Worm (Caenorhabditis elegans) whole organism, young adult: Measurements from ENCODE around the gene tbc-2.

Experiments
- C06A6.2 ChIP-seq: fragments of 200-800 bp; sonication (Bioruptor generic); conservative IDR thresholded peaks from 2 replicates; pipeline ENCODE4 v1.3.6; 2022; ENCODE audit warnings: missing genetic modification characterization, missing compliant biosample characterization
- D2030.7 ChIP-seq: fragments of 200-800 bp; sonication (Bioruptor generic); IDR thresholded peaks from 2 replicates; pipeline ENCODE4 v1.3.6; 2022; ENCODE audit warnings: missing genetic modification reagents, missing genetic modification characterization, missing compliant biosample characterization
- F10E7.11 ChIP-seq: sonication (generic microtip); optimal IDR thresholded peaks from 2 replicates; lab custom pipeline; 2017; ENCODE audit warnings: mild to moderate bottlenecking, missing genetic modification characterization, moderate library complexity, missing compliant biosample characterization
- F22D6.2 ChIP-seq: sonication (generic microtip); optimal IDR thresholded peaks from 2 replicates; lab custom pipeline; 2016; ENCODE audit warnings: mild to moderate bottlenecking, missing genetic modification characterization, missing compliant biosample characterization
- F39B2.1 ChIP-seq: fragments of 200-800 bp; sonication (Bioruptor generic); IDR thresholded peaks from 2 replicates; pipeline ENCODE4 v1.3.6; 2022; ENCODE audit warnings: missing genetic modification reagents, missing genetic modification characterization, missing compliant biosample characterization
- F57A8.1 ChIP-seq: fragments of 200-800 bp; sonication (Bioruptor generic); optimal IDR thresholded peaks from 2 replicates; lab custom pipeline; 2018; ENCODE audit warnings: mild to moderate bottlenecking, missing genetic modification characterization, moderate library complexity, missing compliant biosample characterization
- K12H6.12 ChIP-seq: fragments of 200-800 bp; sonication (Bioruptor generic); optimal IDR thresholded peaks from 2 replicates; lab custom pipeline; 2018; ENCODE audit warnings: mild to moderate bottlenecking, missing genetic modification characterization, missing compliant biosample characterization
- Y53F4B.3 ChIP-seq: fragments of 200-800 bp; sonication (Bioruptor generic); IDR thresholded peaks from 2 replicates; pipeline ENCODE4 v1.3.6; 2022; ENCODE audit warnings: missing genetic modification reagents, missing genetic modification characterization, missing compliant biosample characterization
- Y56A3A.18 ChIP-seq: fragments of 200-800 bp; sonication (Bioruptor generic); IDR thresholded peaks from 2 replicates; pipeline ENCODE4 v1.3.6; 2022; ENCODE audit warnings: missing genetic modification reagents, missing genetic modification characterization, missing compliant biosample characterization
- Y79H2A.3 ChIP-seq: fragments of 200-800 bp; sonication (Bioruptor generic); conservative IDR thresholded peaks from 2 replicates; pipeline ENCODE4 v1.3.6; 2022; ENCODE audit warnings: missing genetic modification reagents, missing genetic modification characterization, missing compliant biosample characterization
- aptf-2 ChIP-seq: fragments of 200-800 bp; sonication (Bioruptor generic); conservative IDR thresholded peaks from 2 replicates; pipeline ENCODE4 v1.3.6; 2022; ENCODE audit warnings: missing genetic modification reagents, missing genetic modification characterization, missing compliant biosample characterization
- atf-7 ChIP-seq: sonication (generic microtip); optimal IDR thresholded peaks from 2 replicates; lab custom pipeline; 2017; ENCODE audit warnings: mild to moderate bottlenecking, missing genetic modification characterization, missing compliant biosample characterization
- attf-3 ChIP-seq: fragments of 200-800 bp; sonication (Bioruptor generic); conservative IDR thresholded peaks from 2 replicates; pipeline ENCODE4 v1.3.6; 2022; ENCODE audit warnings: missing genetic modification reagents, missing genetic modification characterization, missing compliant biosample characterization
- attf-5 ChIP-seq: fragments of 200-800 bp; sonication (Bioruptor generic); optimal IDR thresholded peaks from 2 replicates; lab custom pipeline; 2018; ENCODE audit warnings: mild to moderate bottlenecking, missing genetic modification characterization, missing compliant biosample characterization
- cebp-1 ChIP-seq, 2 experiments: fragments of 200-800 bp in 1 of 2; sonication (Bioruptor generic) in 1 of 2; sonication (generic microtip) in 1 of 2; IDR thresholded peaks in 1 of 2; optimal IDR thresholded peaks in 1 of 2; 2 replicates each; pipeline versions ENCODE4 v1.3.6 to Lab custom; 2017 to 2022; ENCODE audit warnings: missing compliant biosample characterization in 2 of 2, missing genetic modification characterization in 2 of 2, mild to moderate bottlenecking in 1 of 2, missing genetic modification reagents in 1 of 2, moderate library complexity in 1 of 2
- chd-7 ChIP-seq: sonication (generic microtip); optimal IDR thresholded peaks from 2 replicates; lab custom pipeline; 2016; ENCODE audit warnings: mild to moderate bottlenecking, missing genetic modification characterization, moderate library complexity, missing compliant biosample characterization
- dpff-1 ChIP-seq: sonication (generic microtip); optimal IDR thresholded peaks from 2 replicates; lab custom pipeline; 2017; ENCODE audit warnings: mild to moderate bottlenecking, missing genetic modification characterization, missing compliant biosample characterization
- egl-44 ChIP-seq: fragments of 200-800 bp; sonication (Bioruptor generic); IDR thresholded peaks from 2 replicates; pipeline ENCODE4 v1.3.6; 2022; ENCODE audit warnings: missing genetic modification reagents, missing genetic modification characterization, missing compliant biosample characterization
- ets-4 ChIP-seq: fragments of 200-800 bp; sonication (Bioruptor generic); optimal IDR thresholded peaks from 2 replicates; lab custom pipeline; 2018; ENCODE audit warnings: mild to moderate bottlenecking, missing genetic modification characterization, missing compliant biosample characterization
- gei-17 ChIP-seq: fragments of 200-800 bp; sonication (Bioruptor generic); optimal IDR thresholded peaks from 2 replicates; lab custom pipeline; 2018; ENCODE audit warnings: mild to moderate bottlenecking, missing genetic modification characterization, missing compliant biosample characterization
- hmg-1.2 ChIP-seq: fragments of 200-800 bp; sonication (Bioruptor generic); IDR thresholded peaks from 2 replicates; pipeline ENCODE4 v1.3.6; 2022; ENCODE audit warnings: missing genetic modification reagents, missing genetic modification characterization, missing compliant biosample characterization
- let-526 ChIP-seq: fragments of 200-800 bp; sonication (Bioruptor generic); IDR thresholded peaks from 2 replicates; pipeline ENCODE4 v1.3.6; 2022; ENCODE audit warnings: missing genetic modification reagents, missing genetic modification characterization, missing compliant biosample characterization
- let-607 ChIP-seq, 2 experiments: fragments of 200-800 bp in 1 of 2; sonication (Bioruptor generic) in 1 of 2; sonication (generic microtip) in 1 of 2; optimal IDR thresholded peaks; 2 replicates each; lab custom pipeline; 2016 to 2018; ENCODE audit warnings: mild to moderate bottlenecking in 2 of 2, missing compliant biosample characterization in 2 of 2, missing genetic modification characterization in 2 of 2, moderate library complexity in 2 of 2, missing genotype in 1 of 2
- lir-1 ChIP-seq: fragments of 200-800 bp; sonication (Bioruptor generic); conservative IDR thresholded peaks from 2 replicates; pipeline ENCODE4 v1.3.6; 2022; ENCODE audit warnings: missing genetic modification reagents, missing genetic modification characterization, missing compliant biosample characterization
- lsy-27 ChIP-seq: sonication (generic microtip); optimal IDR thresholded peaks from 2 replicates; lab custom pipeline; 2017; ENCODE audit warnings: missing genetic modification characterization, mild to moderate bottlenecking, missing compliant biosample characterization, antibody characterized with exemption, missing genotype, borderline replicate concordance; ENCODE audit not compliant: insufficient read depth
- madf-10 ChIP-seq: sonication (generic microtip); optimal IDR thresholded peaks from 2 replicates; lab custom pipeline; 2016; ENCODE audit warnings: mild to moderate bottlenecking, missing genetic modification characterization, missing compliant biosample characterization
- mcd-1 ChIP-seq: fragments of 200-800 bp; sonication (Bioruptor generic); IDR thresholded peaks from 2 replicates; pipeline ENCODE4 v1.3.6; 2022; ENCODE audit warnings: missing genetic modification reagents, missing genetic modification characterization, missing compliant biosample characterization
- mel-28 ChIP-seq: sonication (generic microtip); optimal IDR thresholded peaks from 2 replicates; lab custom pipeline; 2016; ENCODE audit warnings: borderline replicate concordance, mild to moderate bottlenecking, missing genetic modification characterization, missing compliant biosample characterization
- mes-4 ChIP-seq: sonication (generic microtip); optimal IDR thresholded peaks from 2 replicates; lab custom pipeline; 2016; ENCODE audit warnings: missing genotype, missing genetic modification characterization, missing compliant biosample characterization
- mxl-1 ChIP-seq: sonication (generic microtip); optimal IDR thresholded peaks from 2 replicates; lab custom pipeline; 2016; ENCODE audit warnings: missing genetic modification characterization, missing compliant biosample characterization
- nhr-27 ChIP-seq: fragments of 200-800 bp; sonication (Bioruptor generic); optimal IDR thresholded peaks from 2 replicates; lab custom pipeline; 2018; ENCODE audit warnings: mild to moderate bottlenecking, missing genetic modification characterization, moderate library complexity, missing compliant biosample characterization
- nhr-80 ChIP-seq: sonication (generic microtip); optimal IDR thresholded peaks from 2 replicates; lab custom pipeline; 2016; ENCODE audit warnings: missing genetic modification characterization, missing compliant biosample characterization
- pbrm-1 ChIP-seq: fragments of 200-800 bp; sonication (Bioruptor generic); IDR thresholded peaks from 2 replicates; pipeline ENCODE4 v1.3.6; 2022; ENCODE audit warnings: missing genetic modification reagents, missing genetic modification characterization, missing compliant biosample characterization
- rcor-1 ChIP-seq: fragments of 200-800 bp; sonication (Bioruptor generic); IDR thresholded peaks from 2 replicates; pipeline ENCODE4 v1.3.6; 2022; ENCODE audit warnings: missing genetic modification reagents, missing genetic modification characterization, missing compliant biosample characterization
- rec-8 ChIP-seq, 2 experiments: sonication (generic microtip); optimal IDR thresholded peaks; 2 replicates each; lab custom pipeline; 2016; ENCODE audit warnings: mild to moderate bottlenecking in 2 of 2, missing genetic modification characterization in 2 of 2, missing genetic modification reagents in 2 of 2, missing genotype in 2 of 2, missing biosample characterization in 1 of 2, missing compliant biosample characterization in 1 of 2, moderate library complexity in 1 of 2
- repo-1 ChIP-seq: sonication (generic microtip); optimal IDR thresholded peaks from 2 replicates; lab custom pipeline; 2017; ENCODE audit warnings: mild to moderate bottlenecking, missing genetic modification characterization, missing compliant biosample characterization
- rpc-1 ChIP-seq, 2 experiments: fragments of 150-350 bp in 1 of 2; sonication (generic microtip) in 1 of 2; optimal IDR thresholded peaks; 2 replicates each; lab custom pipeline; 2014 to 2018; ENCODE audit warnings: missing biosample characterization in 1 of 2, missing genetic modification characterization in 1 of 2, missing genetic modification reagents in 1 of 2, missing genotype in 1 of 2
- sea-2 ChIP-seq: fragments of 200-800 bp; sonication (Bioruptor generic); IDR thresholded peaks from 2 replicates; pipeline ENCODE4 v1.3.6; 2022; ENCODE audit warnings: missing genetic modification characterization, missing compliant biosample characterization
- snpc-3.4 ChIP-seq: sonication (generic microtip); optimal IDR thresholded peaks from 2 replicates; lab custom pipeline; 2017; ENCODE audit warnings: missing genetic modification characterization, mild to moderate bottlenecking, missing compliant biosample characterization, antibody characterized with exemption, moderate library complexity, missing genotype, missing genetic modification reagents
- snpc-4 ChIP-seq, 5 experiments: fragments of 150-350 bp in 1 of 5; sonication (generic microtip) in 4 of 5; optimal IDR thresholded peaks; 2 replicates each; lab custom pipeline; 2014 to 2018; ENCODE audit warnings: missing genetic modification characterization in 5 of 5, missing biosample characterization in 3 of 5, antibody characterized with exemption in 2 of 5, mild to moderate bottlenecking in 2 of 5, missing compliant biosample characterization in 2 of 5, missing genotype in 2 of 5, moderate library complexity in 2 of 5, missing genetic modification reagents in 1 of 5
- sptf-2 ChIP-seq: fragments of 200-800 bp; sonication (Bioruptor generic); optimal IDR thresholded peaks from 2 replicates; lab custom pipeline; 2018; ENCODE audit warnings: mild to moderate bottlenecking, missing genetic modification characterization, missing compliant biosample characterization
- unc-130 ChIP-seq: sonication (generic microtip); optimal IDR thresholded peaks from 2 replicates; lab custom pipeline; 2016; ENCODE audit warnings: missing genetic modification reagents, missing genetic modification characterization, missing compliant biosample characterization
- zfh-2 ChIP-seq: fragments of 200-800 bp; sonication (Bioruptor generic); conservative IDR thresholded peaks from 2 replicates; pipeline ENCODE4 v1.3.6; 2022; ENCODE audit warnings: missing genetic modification reagents, missing genetic modification characterization, missing compliant biosample characterization
- ztf-18 ChIP-seq: sonication (generic microtip); optimal IDR thresholded peaks from 2 replicates; lab custom pipeline; 2016; ENCODE audit warnings: missing genotype, mild to moderate bottlenecking, missing genetic modification characterization, missing compliant biosample characterization
- ztf-22 ChIP-seq: fragments of 200-800 bp; sonication (Bioruptor generic); optimal IDR thresholded peaks from 2 replicates; lab custom pipeline; 2018; ENCODE audit warnings: mild to moderate bottlenecking, missing genetic modification characterization, moderate library complexity, missing compliant biosample characterization
- ztf-28 ChIP-seq: fragments of 200-800 bp; sonication (Bioruptor generic); IDR thresholded peaks from 2 replicates; pipeline ENCODE4 v1.3.6; 2022; ENCODE audit warnings: missing genetic modification reagents, missing genetic modification characterization, missing compliant biosample characterization

The tbc-2 gene

ce11 chrII:5819655-5820054, 7.6 kb downstream of the tbc-2 start (continued):
- TF ChIP-seq sptf-2 (GFP tag; lab: Kevin White, UChicago) (no peak), attf-3 (GFP tag; lab: Robert Waterston, UW) (no peak), rcor-1 (GFP tag; lab: Robert Waterston, UW) (peak; percentile 68), mcd-1 (GFP tag; lab: Robert Waterston, UW) (peak; percentile 82), zfh-2 (GFP tag; lab: Robert Waterston, UW) (no peak), atf-7 (tag; lab: Kevin White, UChicago) (no peak), cebp-1 (GFP tag; IDR thresholded peaks at IDR 0.05; lab: Robert Waterston, UW) (no peak), cebp-1 (tag; optimal IDR thresholded peaks at IDR 0.05; lab: Kevin White, UChicago) (no peak), F57A8.1 (no peak), ztf-28 (GFP tag; lab: Robert Waterston, UW) (0 out of 2 replicates have a peak, but pooled peaks have one; percentile 61), Y79H2A.3 (no peak), K12H6.12 (tag; lab: Kevin White, UChicago) (no peak), D2030.7 (GFP tag; lab: Robert Waterston, UW) (peak; percentile 51; the same call in 1 of the 2 replicates), rpc-1 (optimal IDR thresholded peaks at IDR 0.05; lab: Kevin White, UChicago) (no peak), rpc-1 (tag; optimal IDR thresholded peaks at IDR 0.05; lab: Kevin White, UChicago) (no peak), snpc-4 (GFP tag; optimal IDR thresholded peaks at IDR 0.05; lab: Kevin White, UChicago) (no peak), snpc-4 (tag; optimal IDR thresholded peaks at IDR 0.05; lab: Kevin White, UChicago) (no peak), ztf-18 (no peak), mes-4 (tag; lab: Kevin White, UChicago) (no peak), egl-44 (GFP tag; lab: Robert Waterston, UW) (no peak), repo-1 (no peak), Y53F4B.3 (no peak), sea-2 (GFP tag; lab: Robert Waterston, UW) (no peak), mel-28 (no peak), ztf-22 (GFP tag; lab: Kevin White, UChicago) (no peak), nhr-80 (tag; lab: Kevin White, UChicago) (no peak), Y56A3A.18 (GFP tag; lab: Robert Waterston, UW) (no peak), rec-8 (tag; optimal IDR thresholded peaks at IDR 0.05; lab: Kevin White, UChicago) (no peak), C06A6.2 (GFP tag; lab: Robert Waterston, UW) (no peak), hmg-1.2 (peak; percentile 21; the same call in 1 of the 2 replicates), aptf-2 (GFP tag; lab: Robert Waterston, UW) (0 out of 2 replicates have a peak, but pooled peaks have one; percentile 26), madf-10 (tag; lab: Kevin White, UChicago) (no peak), unc-130 (peak; percentile 9), F10E7.11 (no peak), ets-4 (GFP tag; lab: Kevin White, UChicago) (no peak), gei-17 (no peak), let-526 (0 out of 2 replicates have a peak, but pooled peaks have one; percentile 14), attf-5 (GFP tag; lab: Kevin White, UChicago) (peak; percentile 31), pbrm-1 (0 out of 2 replicates have a peak, but pooled peaks have one; percentile 41), dpff-1 (tag; lab: Kevin White, UChicago) (no peak), let-607 (tag; optimal IDR thresholded peaks at IDR 0.05; lab: Kevin White, UChicago) (no peak), chd-7 (no peak), lir-1 (GFP tag; lab: Robert Waterston, UW) (no peak), F39B2.1 (GFP tag; lab: Robert Waterston, UW) (no peak), F22D6.2 (tag; lab: Kevin White, UChicago) (no peak), snpc-3.4 (tag; lab: Kevin White, UChicago) (no peak), nhr-27 (tag; lab: Kevin White, UChicago) (no peak), lsy-27 (tag; lab: Kevin White, UChicago) (no peak), mxl-1 (tag; lab: Kevin White, UChicago) (no peak)
